Fruit fly (Drosophila melanogaster) whole organism, embryonic: ENCODE results near the gene Dsor1.

Source experiments
- ATbp ChIP-seq: fragments of 200-800 bp; sonication (Bioruptor generic); optimal IDR thresholded peaks from 2 replicates; lab custom pipeline; 2017; ENCODE audit warnings: missing biosample characterization, mild to moderate bottlenecking, missing genetic modification characterization, missing genetic modification reagents
- Adf1 ChIP-seq: fragments of 200-800 bp; sonication (Bioruptor generic); IDR thresholded peaks from 2 replicates; pipeline ENCODE4 v1.3.6; 2022; ENCODE audit warnings: missing biosample characterization, missing genetic modification characterization
- CG10274 ChIP-seq: fragments of 200-800 bp; sonication (Bioruptor generic); optimal IDR thresholded peaks from 3 replicates; lab custom pipeline; 2017; ENCODE audit warnings: missing biosample characterization, mild to moderate bottlenecking, missing genetic modification characterization
- CG11085 ChIP-seq: fragments of 200-800 bp; sonication (Bioruptor generic); IDR thresholded peaks from 2 replicates; pipeline ENCODE4 v1.3.6; 2022; ENCODE audit warnings: missing biosample characterization, missing genetic modification characterization
- CG12104 ChIP-seq: fragments of 200-800 bp; sonication (Bioruptor generic); optimal IDR thresholded peaks from 3 replicates; lab custom pipeline; 2016; ENCODE audit warnings: missing biosample characterization, missing genetic modification characterization
- CG13287 ChIP-seq: fragments of 200-800 bp; sonication (Bioruptor generic); IDR thresholded peaks from 2 replicates; pipeline ENCODE4 v1.3.6; 2022; ENCODE audit warnings: missing biosample characterization, missing genetic modification characterization; ENCODE audit not compliant: partially characterized antibody
- CG13894 ChIP-seq: fragments of 200-800 bp; sonication (Bioruptor generic); optimal IDR thresholded peaks from 3 replicates; lab custom pipeline; 2018; ENCODE audit warnings: missing biosample characterization, mild to moderate bottlenecking, missing genetic modification characterization, moderate library complexity
- CG18764 ChIP-seq: fragments of 200-800 bp; sonication (Bioruptor generic); optimal IDR thresholded peaks from 3 replicates; lab custom pipeline; 2016; ENCODE audit warnings: missing biosample characterization, missing genetic modification characterization
- CG2199 ChIP-seq: fragments of 200-800 bp; sonication (Bioruptor generic); IDR thresholded peaks from 3 replicates; pipeline ENCODE4 v1.3.6; 2022; ENCODE audit warnings: missing biosample characterization, missing genetic modification characterization
- CG30431 ChIP-seq: fragments of 200-800 bp; sonication (Bioruptor generic); optimal IDR thresholded peaks from 2 replicates; lab custom pipeline; 2017; ENCODE audit warnings: missing biosample characterization, missing genetic modification characterization
- CG33557 ChIP-seq: fragments of 200-800 bp; sonication (Bioruptor generic); optimal IDR thresholded peaks from 2 replicates; lab custom pipeline; 2019; ENCODE audit warnings: missing biosample characterization, mild to moderate bottlenecking, missing genetic modification characterization, moderate library complexity
- CG34224 ChIP-seq: fragments of 200-800 bp; sonication (Bioruptor generic); IDR thresholded peaks from 3 replicates; pipeline ENCODE4 v1.3.6; 2022; ENCODE audit warnings: missing biosample characterization, missing genetic modification characterization; ENCODE audit not compliant: partially characterized antibody
- CG42726 ChIP-seq: fragments of 200-800 bp; sonication (Bioruptor generic); IDR thresholded peaks from 2 replicates; pipeline ENCODE4 v1.3.6; 2022; ENCODE audit warnings: missing biosample characterization, missing genetic modification characterization; ENCODE audit not compliant: partially characterized antibody
- CG4404 ChIP-seq: fragments of 200-800 bp; sonication (Bioruptor generic); IDR thresholded peaks from 2 replicates; pipeline ENCODE4 v1.3.6; 2022; ENCODE audit warnings: missing biosample characterization, missing genetic modification characterization
- CG9215 ChIP-seq: fragments of 200-800 bp; sonication (Bioruptor generic); IDR thresholded peaks from 2 replicates; pipeline ENCODE4 v1.3.6; 2022; ENCODE audit warnings: missing biosample characterization, missing genetic modification characterization
- CG9797 ChIP-seq: fragments of 200-800 bp; sonication (Bioruptor generic); optimal IDR thresholded peaks from 3 replicates; lab custom pipeline; 2018; ENCODE audit warnings: missing biosample characterization, mild to moderate bottlenecking, missing genetic modification characterization
- CG9932 ChIP-seq: fragments of 200-800 bp; sonication (Bioruptor generic); IDR thresholded peaks from 2 replicates; pipeline ENCODE4 v1.3.6; 2022; ENCODE audit warnings: missing biosample characterization, missing genetic modification characterization
- D ChIP-seq, 2 experiments: fragments of 200-800 bp in 1 of 2; fragments of >200 bp in 1 of 2; sonication (Bioruptor generic) in 1 of 2; optimal IDR thresholded peaks; 2 replicates in 1 of 2; 3 replicates in 1 of 2; lab custom pipeline; 2017; ENCODE audit warnings: mild to moderate bottlenecking in 1 of 2, missing biosample characterization in 1 of 2, missing genetic modification characterization in 1 of 2, missing genetic modification reagents in 1 of 2
- Dfd ChIP-seq, 2 experiments: fragments of >200 bp; optimal IDR thresholded peaks; 2 replicates each; lab custom pipeline; 2017; ENCODE audit warnings: missing biosample characterization in 2 of 2, missing genetic modification characterization in 2 of 2
- Fer1 ChIP-seq: fragments of 200-800 bp; sonication (Bioruptor generic); optimal IDR thresholded peaks from 2 replicates; lab custom pipeline; 2017; ENCODE audit warnings: missing biosample characterization, mild to moderate bottlenecking, missing genetic modification characterization
- H15 ChIP-seq: fragments of 200-800 bp; sonication (Bioruptor generic); IDR thresholded peaks from 3 replicates; pipeline ENCODE4 v1.3.6; 2022; ENCODE audit warnings: missing biosample characterization, missing genetic modification characterization
- HLH4C ChIP-seq: fragments of 200-800 bp; sonication (Bioruptor generic); IDR thresholded peaks from 3 replicates; pipeline ENCODE4 v1.3.6; 2022; ENCODE audit warnings: missing biosample characterization, missing genetic modification characterization; ENCODE audit not compliant: partially characterized antibody
- HLHmδ ChIP-seq: fragments of 200-800 bp; sonication (Bioruptor generic); optimal IDR thresholded peaks from 2 replicates; lab custom pipeline; 2018; ENCODE audit warnings: missing biosample characterization, mild to moderate bottlenecking, missing genetic modification characterization, moderate library complexity
- Hr3 ChIP-seq: fragments of 200-800 bp; sonication (Bioruptor generic); optimal IDR thresholded peaks from 3 replicates; lab custom pipeline; 2016; ENCODE audit warnings: missing biosample characterization, missing genetic modification characterization
- Mad ChIP-seq: fragments of 200-800 bp; sonication (Bioruptor generic); optimal IDR thresholded peaks from 2 replicates; lab custom pipeline; 2016; ENCODE audit warnings: missing biosample characterization, missing genetic modification characterization
- Max ChIP-seq: fragments of 200-800 bp; sonication (Bioruptor generic); optimal IDR thresholded peaks from 2 replicates; lab custom pipeline; 2016; ENCODE audit warnings: missing biosample characterization, mild to moderate bottlenecking, missing genetic modification characterization
- Meics ChIP-seq: fragments of 200-800 bp; sonication (Bioruptor generic); optimal IDR thresholded peaks from 2 replicates; lab custom pipeline; 2017; ENCODE audit warnings: missing biosample characterization, mild to moderate bottlenecking, missing genetic modification characterization
- Optix ChIP-seq: fragments of 200-800 bp; sonication (Bioruptor generic); IDR thresholded peaks from 3 replicates; pipeline ENCODE4 v1.3.6; 2022; ENCODE audit warnings: missing biosample characterization, missing genetic modification characterization
- PHDP ChIP-seq: fragments of 200-800 bp; sonication (Bioruptor generic); optimal IDR thresholded peaks from 3 replicates; lab custom pipeline; 2018; ENCODE audit warnings: missing biosample characterization, mild to moderate bottlenecking, missing genetic modification characterization, moderate library complexity
- Sry-δ ChIP-seq: fragments of 200-800 bp; sonication (Bioruptor generic); optimal IDR thresholded peaks from 2 replicates; lab custom pipeline; 2016; ENCODE audit warnings: missing biosample characterization, missing genetic modification characterization
- TFAM ChIP-seq: fragments of 200-800 bp; sonication (Bioruptor generic); optimal IDR thresholded peaks from 2 replicates; lab custom pipeline; 2017; ENCODE audit warnings: missing biosample characterization, missing genetic modification characterization, inconsistent platforms
- al ChIP-seq: fragments of 200-800 bp; sonication (Bioruptor generic); IDR thresholded peaks from 2 replicates; pipeline ENCODE4 v1.3.6; 2022; ENCODE audit warnings: missing biosample characterization, missing genetic modification characterization
- bbx ChIP-seq: fragments of 200-800 bp; sonication (Bioruptor generic); IDR thresholded peaks from 2 replicates; pipeline ENCODE4 v1.3.6; 2022; ENCODE audit warnings: missing biosample characterization, missing genetic modification characterization; ENCODE audit not compliant: partially characterized antibody
- cad ChIP-seq: fragments of >200 bp; optimal IDR thresholded peaks from 2 replicates; lab custom pipeline; 2017; ENCODE audit warnings: missing biosample characterization, missing genetic modification characterization
- caup ChIP-seq: fragments of 200-800 bp; sonication (Bioruptor generic); optimal IDR thresholded peaks from 3 replicates; lab custom pipeline; 2017; ENCODE audit warnings: missing biosample characterization, mild to moderate bottlenecking, missing genetic modification characterization, moderate library complexity; ENCODE audit not compliant: severe bottlenecking
- crol ChIP-seq: fragments of 200-800 bp; sonication (Bioruptor generic); IDR thresholded peaks from 2 replicates; pipeline ENCODE4 v1.3.6; 2022; ENCODE audit warnings: missing biosample characterization, missing genetic modification characterization
- disco-r ChIP-seq: fragments of 200-800 bp; sonication (Bioruptor generic); optimal IDR thresholded peaks from 2 replicates; lab custom pipeline; 2016; ENCODE audit warnings: missing biosample characterization, missing genetic modification characterization
- ewg ChIP-seq: fragments of 200-800 bp; sonication (Bioruptor generic); optimal IDR thresholded peaks from 3 replicates; lab custom pipeline; 2017; ENCODE audit warnings: mild to moderate bottlenecking, missing biosample characterization, missing genetic modification reagents, missing genetic modification characterization
- grn ChIP-seq: fragments of 200-800 bp; sonication (Bioruptor generic); optimal IDR thresholded peaks from 3 replicates; lab custom pipeline; 2017; ENCODE audit warnings: missing biosample characterization, missing genetic modification characterization
- jing ChIP-seq: fragments of 200-800 bp; sonication (Bioruptor generic); optimal IDR thresholded peaks from 2 replicates; lab custom pipeline; 2018; ENCODE audit warnings: missing biosample characterization, mild to moderate bottlenecking, missing genetic modification characterization
- kah ChIP-seq: fragments of 200-800 bp; sonication (Bioruptor generic); optimal IDR thresholded peaks from 2 replicates; lab custom pipeline; 2018; ENCODE audit warnings: missing biosample characterization, mild to moderate bottlenecking, missing genetic modification characterization
- pfk ChIP-seq: fragments of 200-800 bp; sonication (Bioruptor generic); optimal IDR thresholded peaks from 2 replicates; lab custom pipeline; 2018; ENCODE audit warnings: missing biosample characterization, mild to moderate bottlenecking, missing genetic modification characterization, moderate library complexity
- pnt ChIP-seq: fragments of 200-800 bp; sonication (Bioruptor generic); optimal IDR thresholded peaks from 3 replicates; lab custom pipeline; 2016; ENCODE audit warnings: missing biosample characterization, missing genetic modification characterization
- run ChIP-seq: fragments of 200-800 bp; sonication (Bioruptor generic); optimal IDR thresholded peaks from 3 replicates; lab custom pipeline; 2018; ENCODE audit warnings: missing biosample characterization, mild to moderate bottlenecking, missing genetic modification characterization
- sna ChIP-seq: fragments of 200-800 bp; sonication (Bioruptor generic); IDR thresholded peaks from 2 replicates; pipeline ENCODE4 v1.3.6; 2022; ENCODE audit warnings: missing biosample characterization, missing genetic modification characterization; ENCODE audit not compliant: partially characterized antibody
- stwl ChIP-seq: fragments of 200-800 bp; sonication (Bioruptor generic); optimal IDR thresholded peaks from 3 replicates; lab custom pipeline; 2018; ENCODE audit warnings: missing biosample characterization, mild to moderate bottlenecking, missing genetic modification characterization, moderate library complexity
- tgo ChIP-seq: fragments of 200-800 bp; sonication (Bioruptor generic); IDR thresholded peaks from 3 replicates; pipeline ENCODE4 v1.3.6; 2022; ENCODE audit warnings: missing biosample characterization, missing genetic modification characterization
- zfh2 ChIP-seq: fragments of 200-800 bp; sonication (Bioruptor generic); optimal IDR thresholded peaks from 2 replicates; lab custom pipeline; 2016; ENCODE audit warnings: missing biosample characterization, missing genetic modification characterization

Dsor1 gene

dm6 chrX:9201866-9202681 is 45.1 kb upstream of the Dsor1 start (continued):
- TF ChIP-seq HLHmδ (GFP tag; lab: Kevin White, UChicago) (no peak), ewg (GFP tag; lab: Kevin White, UChicago) (peak; percentile 12), TFAM (GFP tag; lab: Kevin White, UChicago) (no peak), stwl (tag; lab: Kevin White, UChicago) (no peak), bbx (no peak), Hr3 (peak; percentile 52), run (tag; lab: Kevin White, UChicago) (no peak), CG11085 (GFP tag; lab: Robert Waterston, UW) (peak; percentile 81), caup (GFP tag; lab: Kevin White, UChicago) (peak; percentile 87), CG42726 (GFP tag; lab: Robert Waterston, UW) (no peak), grn (GFP tag; lab: Kevin White, UChicago) (peak; percentile 57), sna (no peak), tgo (GFP tag; lab: Robert Waterston, UW) (peak; percentile 82; the same call in 2 of the 3 replicates), disco-r (GFP tag; lab: Kevin White, UChicago) (no peak), HLH4C (GFP tag; lab: Robert Waterston, UW) (no peak), CG13894 (tag; lab: Kevin White, UChicago) (peak; percentile 82), zfh2 (GFP tag; lab: Kevin White, UChicago) (peak; percentile 40), CG13287 (GFP tag; lab: Robert Waterston, UW) (no peak), CG18764 (GFP tag; lab: Kevin White, UChicago) (no peak), D (optimal IDR thresholded peaks at IDR 0.05; lab: Kevin White, UChicago) (no peak), D (GFP tag; optimal IDR thresholded peaks at IDR 0.05; lab: Kevin White, UChicago) (no peak), PHDP (tag; lab: Kevin White, UChicago) (peak; percentile 81), ATbp (peak; percentile 19), Fer1 (GFP tag; lab: Kevin White, UChicago) (peak; percentile 82), crol (GFP tag; lab: Robert Waterston, UW) (peak; percentile 81), CG30431 (GFP tag; lab: Kevin White, UChicago) (peak; percentile 47), cad (GFP tag; lab: Kevin White, UChicago) (no peak), Optix (peak; percentile 45; the same call in 1 of the 3 replicates), CG4404 (peak; percentile 66; the same call in 1 of the 2 replicates), al (GFP tag; lab: Robert Waterston, UW) (peak; percentile 92), kah (GFP tag; lab: Kevin White, UChicago) (no peak), CG34224 (GFP tag; lab: Robert Waterston, UW) (no peak), Sry-δ (no peak), CG9215 (GFP tag; lab: Robert Waterston, UW) (peak; percentile 81), H15 (GFP tag; lab: Robert Waterston, UW) (peak; percentile 70; the same call in 2 of the 3 replicates), Dfd (GFP tag; optimal IDR thresholded peaks at IDR 0.05; lab: Kevin White, UChicago) (no peak), CG33557 (GFP tag; lab: Kevin White, UChicago) (no peak), Adf1 (GFP tag; lab: Robert Waterston, UW) (peak; percentile 96), CG9932 (peak; percentile 95), pfk (no peak), CG9797 (GFP tag; lab: Kevin White, UChicago) (no peak), Meics (GFP tag; lab: Kevin White, UChicago) (peak; percentile 93), pnt (GFP tag; lab: Kevin White, UChicago) (no peak), CG2199 (GFP tag; lab: Robert Waterston, UW) (no peak), CG12104 (GFP tag; lab: Kevin White, UChicago) (peak; percentile 43), jing (GFP tag; lab: Kevin White, UChicago) (peak; percentile 2), Max (GFP tag; lab: Kevin White, UChicago) (no peak), Mad (no peak), CG10274 (GFP tag; lab: Kevin White, UChicago) (peak; percentile 67)
